Fruit fly (Drosophila melanogaster) whole organism, prepupa: ENCODE measurements around the gene up.

Experiments used
- CG7368 ChIP-seq: fragments of 200-800 bp; sonication (Bioruptor generic); optimal IDR thresholded peaks from 3 replicates; lab custom pipeline; 2016; ENCODE audit warnings: missing biosample characterization, missing genetic modification characterization
- topi ChIP-seq: fragments of 200-800 bp; sonication (Bioruptor generic); optimal IDR thresholded peaks from 3 replicates; lab custom pipeline; 2016; ENCODE audit warnings: missing biosample characterization, missing genetic modification characterization

DNA sequence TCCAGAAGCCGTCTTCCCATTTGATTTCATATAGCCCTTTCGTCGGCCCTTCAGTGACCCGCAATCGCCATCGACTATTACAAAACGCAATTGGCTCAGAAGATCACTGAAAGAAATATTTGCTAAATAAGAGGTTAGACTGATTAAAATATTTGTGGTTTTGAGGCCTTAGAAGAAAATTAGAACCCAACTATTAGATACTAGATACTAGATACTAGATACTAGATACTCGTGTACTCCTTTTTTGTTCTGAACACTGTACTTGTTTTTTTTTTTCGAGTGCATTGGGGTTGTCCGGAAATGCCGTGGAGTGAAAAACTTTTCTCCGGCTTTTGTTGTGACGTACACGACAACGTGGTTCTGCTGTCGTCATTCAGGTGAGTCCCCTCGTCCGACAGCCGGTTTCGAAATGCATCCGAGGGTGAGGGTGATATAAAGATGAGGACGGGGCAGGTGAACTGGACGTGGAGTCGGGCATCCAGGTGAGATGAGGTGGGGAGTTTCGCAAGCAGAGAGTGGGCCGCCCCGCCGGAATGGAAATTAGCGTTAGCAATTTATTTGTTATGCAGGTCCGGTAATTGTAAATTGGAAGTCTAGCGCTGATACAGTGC is 28.0 kb upstream of the up start:
- TF ChIP-seq CG7368 (GFP tag; lab: Kevin White, UChicago) = no peak
- TF ChIP-seq topi (GFP tag; lab: Kevin White, UChicago) = peak; percentile 65
